Worm (Caenorhabditis elegans): ENCODE data around the gene rfc-4.

The rfc-4 gene

DNA sequence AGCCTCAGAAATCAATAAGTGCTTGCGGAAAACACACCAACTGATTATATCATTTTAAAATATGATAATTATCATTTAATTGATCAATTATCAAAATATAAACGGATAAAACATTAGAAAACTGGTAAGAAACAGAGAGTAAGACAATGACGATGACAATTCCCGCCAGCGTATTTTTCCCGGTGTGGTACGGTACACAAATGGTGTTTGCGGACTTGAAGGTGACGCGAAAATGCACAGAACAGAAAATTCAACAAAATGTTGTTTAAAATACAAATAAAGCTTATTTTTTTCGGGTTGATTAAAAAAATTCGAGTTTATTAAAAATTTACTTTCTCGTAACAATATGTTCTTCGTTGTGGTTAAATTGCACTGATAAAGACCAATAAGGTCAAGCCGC is 10.9 kb upstream of the rfc-4 start (continued):
- TF ChIP-seq ceh-91 (GFP tag; IDR thresholded peaks at IDR 0.05) = peak; percentile 82
- peak; percentile 85 for TF ChIP-seq madf-8 (GFP tag; conservative IDR thresholded peaks at IDR 0.05)

DNA sequence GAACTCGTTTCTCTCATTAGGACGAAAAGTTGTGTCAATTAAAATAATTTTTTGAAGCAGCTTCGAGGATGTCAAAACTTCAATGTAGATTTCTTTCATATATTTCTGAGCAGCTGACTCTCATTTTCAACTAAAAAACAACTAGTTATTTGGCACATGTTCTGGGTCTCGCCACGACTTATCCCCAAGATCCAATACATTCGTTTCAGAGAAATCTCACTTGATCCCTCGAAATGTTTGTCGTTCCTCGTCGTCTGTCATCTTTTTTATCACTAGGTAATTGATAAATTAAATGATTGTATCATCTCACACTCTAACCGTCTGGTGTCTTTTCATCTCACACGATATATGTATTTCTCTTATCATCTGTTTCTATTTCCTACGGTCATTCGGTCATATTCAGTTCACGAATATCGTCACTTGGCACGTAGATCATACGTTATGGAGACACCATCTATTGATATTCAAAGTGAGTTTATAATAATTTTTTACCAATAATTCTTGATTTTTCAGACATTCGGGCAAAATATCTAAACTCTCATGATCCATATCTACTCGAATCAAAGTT is 10.0 kb upstream of the rfc-4 start, which contains the start of the genes rpn-6.1 and F57B9.1:
TSS of gene rpn-6.1 (minus strand) at position 65 of the 568 bp plus-strand sequence.
TSS of gene F57B9.1 (plus strand) at position 154 of the 568 bp plus-strand sequence.
- TF ChIP-seq attf-3 (GFP tag; conservative IDR thresholded peaks at IDR 0.05) (no peak), mel-28 (tag; optimal IDR thresholded peaks at IDR 0.05; ENCODE audit: borderline replicate concordance) (no peak), bed-2 (GFP tag; IDR thresholded peaks at IDR 0.05) (no peak), hsf-1 (GFP tag; IDR thresholded peaks at IDR 0.05) (no peak), madf-6 (GFP tag; IDR thresholded peaks at IDR 0.05) (no peak), ZK185.1 (tag; optimal IDR thresholded peaks at IDR 0.05; ENCODE audit: poor library complexity, severe bottlenecking) (peak; percentile 13), lag-1 (GFP tag; IDR thresholded peaks at IDR 0.05) (no peak), pbrm-1 (GFP tag; IDR thresholded peaks at IDR 0.05) (no peak), cebp-2 (GFP tag; IDR thresholded peaks at IDR 0.05) (no peak), gei-17 (GFP tag; optimal IDR thresholded peaks at IDR 0.05) (no peak), hrde-1 (tag; optimal IDR thresholded peaks at IDR 0.05; ENCODE audit: borderline replicate concordance) (no peak), egl-18 (GFP tag; IDR thresholded peaks at IDR 0.05) (no peak), F52B5.7 (tag; optimal IDR thresholded peaks at IDR 0.05) (no peak), ceh-58 (GFP tag; IDR thresholded peaks at IDR 0.05) (no peak), hmg-1.2 (GFP tag; IDR thresholded peaks at IDR 0.05) (0 out of 2 replicates have a peak, but pooled peaks have one; percentile 12), cebp-1 (GFP tag; IDR thresholded peaks at IDR 0.05) (no peak), cebp-1 (tag; optimal IDR thresholded peaks at IDR 0.05) (peak; percentile 22), bed-1 (GFP tag; IDR thresholded peaks at IDR 0.05) (no peak), hmg-20 (GFP tag; IDR thresholded peaks at IDR 0.05) (no peak), nfya-2 (GFP tag; IDR thresholded peaks at IDR 0.05) (no peak), lin-40 (tag; optimal IDR thresholded peaks at IDR 0.05) (no peak), T07F8.4 (tag; optimal IDR thresholded peaks at IDR 0.05) (no peak), ccch-3 (GFP tag; optimal IDR thresholded peaks at IDR 0.05) (no peak), B0035.1 (tag; optimal IDR thresholded peaks at IDR 0.05) (no peak), somi-1 (GFP tag; optimal IDR thresholded peaks at IDR 0.05) (no peak), lsl-1 (GFP tag; optimal IDR thresholded peaks at IDR 0.05) (no peak), ztf-26 (tag; optimal IDR thresholded peaks at IDR 0.05) (no peak), nhr-80 (tag; optimal IDR thresholded peaks at IDR 0.05) (peak; percentile 23), dox-1 (GFP tag; IDR thresholded peaks at IDR 0.05) (no peak), tbx-9 (tag; optimal IDR thresholded peaks at IDR 0.05; ENCODE audit: borderline replicate concordance) (no peak), K12H6.12 (tag; optimal IDR thresholded peaks at IDR 0.05) (no peak), F33H1.4 (GFP tag; IDR thresholded peaks at IDR 0.05) (no peak), lsy-27 (tag; optimal IDR thresholded peaks at IDR 0.05; ENCODE audit: borderline replicate concordance, insufficient read depth) (no peak), ztf-18 (tag; optimal IDR thresholded peaks at IDR 0.05) (no peak), rec-8 (tag; optimal IDR thresholded peaks at IDR 0.05) (no peak)

All from whole organism, young adult.